Worm (Caenorhabditis elegans): Measurements from ENCODE around the gene apt-9.

The apt-9 gene

ce11 chrX:11079667-11080066, 11.3 kb downstream of the apt-9 start, which contains the start of gene W04G3.13:
Gene W04G3.13 (minus strand): TSS chrX:11079767.
- TF ChIP-seq K02D7.2 (tag; optimal IDR thresholded peaks at IDR 0.05) (no peak), nhr-232 (tag; optimal IDR thresholded peaks at IDR 0.05) (no peak), elt-4 (tag; optimal IDR thresholded peaks at IDR 0.05) (no peak), che-1 (tag; optimal IDR thresholded peaks at IDR 0.05) (no peak), gmeb-2 (tag; optimal IDR thresholded peaks at IDR 0.05) (no peak), ceh-45 (GFP tag; IDR thresholded peaks at IDR 0.05) (no peak)

ce11 chrX:11080170-11080728, 11.9 kb downstream of the apt-9 start, which contains the start of gene sulp-7:
Gene sulp-7 (plus strand): TSS chrX:11080678.
- TF ChIP-seq unc-3 (GFP tag; conservative IDR thresholded peaks at IDR 0.05) (no peak), unc-3 (tag; optimal IDR thresholded peaks at IDR 0.05) (no peak), ama-1 (optimal IDR thresholded peaks at IDR 0.05) (no peak), pag-3 (tag; optimal IDR thresholded peaks at IDR 0.05; ENCODE audit: borderline replicate concordance) (no peak), tbx-2 (tag; optimal IDR thresholded peaks at IDR 0.05) (no peak), ztf-16 (tag; optimal IDR thresholded peaks at IDR 0.05) (no peak), C38D4.7 (GFP tag; optimal IDR thresholded peaks at IDR 0.05) (no peak), lin-11 (tag; optimal IDR thresholded peaks at IDR 0.05) (no peak), ceh-45 (GFP tag; IDR thresholded peaks at IDR 0.05) (no peak), ceh-18 (tag; optimal IDR thresholded peaks at IDR 0.05) (no peak), sdc-2 (tag; optimal IDR thresholded peaks at IDR 0.05) (no peak), Y22D7AL.16 (tag; optimal IDR thresholded peaks at IDR 0.05) (no peak), ceh-30 (tag; optimal IDR thresholded peaks at IDR 0.05) (no peak), ets-4 (tag; optimal IDR thresholded peaks at IDR 0.05) (no peak), ceh-14 (tag; optimal IDR thresholded peaks at IDR 0.05) (no peak), odd-2 (tag; optimal IDR thresholded peaks at IDR 0.05) (no peak), ceh-24 (tag; optimal IDR thresholded peaks at IDR 0.05) (no peak), sox-2 (GFP tag; IDR thresholded peaks at IDR 0.05) (no peak)

ce11 chrX:11085162-11085561, 16.8 kb downstream of the apt-9 start, which contains the start of gene W04G3.7:
Gene W04G3.7 (minus strand): TSS chrX:11085262.
- TF ChIP-seq che-1 (tag; optimal IDR thresholded peaks at IDR 0.05) (no peak), eyg-1 (tag; optimal IDR thresholded peaks at IDR 0.05) (no peak), C38D4.7 (GFP tag; optimal IDR thresholded peaks at IDR 0.05) (no peak), ceh-24 (tag; optimal IDR thresholded peaks at IDR 0.05) (no peak), ceh-19 (GFP tag; optimal IDR thresholded peaks at IDR 0.05) (no peak), nhr-232 (tag; optimal IDR thresholded peaks at IDR 0.05) (no peak), npax-4 (tag; optimal IDR thresholded peaks at IDR 0.05) (no peak), ceh-45 (GFP tag; IDR thresholded peaks at IDR 0.05) (no peak), pha-2 (tag; optimal IDR thresholded peaks at IDR 0.05) (no peak), hlh-30 (tag; optimal IDR thresholded peaks at IDR 0.05; ENCODE audit: insufficient read depth) (no peak), lim-6 (tag; optimal IDR thresholded peaks at IDR 0.05) (no peak), T23F11.4 (GFP tag; optimal IDR thresholded peaks at IDR 0.05) (no peak), ttx-3 (tag; optimal IDR thresholded peaks at IDR 0.05) (no peak), sox-4 (tag; optimal IDR thresholded peaks at IDR 0.05) (no peak), Y22D7AL.16 (tag; optimal IDR thresholded peaks at IDR 0.05) (no peak), ceh-31 (tag; optimal IDR thresholded peaks at IDR 0.05) (no peak)

- TF ChIP-seq hlh-6 (tag; optimal IDR thresholded peaks at IDR 0.05) = no peak
These were observed 20.6 kb downstream of the apt-9 start, which contains the start of gene W04G3.11 for ce11 chrX:11088952-11089351. Gene W04G3.11 (plus strand): TSS chrX:11089195.

ce11 chrX:11093985-11094593, 25.8 kb downstream of the apt-9 start:
- TF ChIP-seq tbx-2 (tag; optimal IDR thresholded peaks at IDR 0.05) (peak; percentile 97), ceh-34 (tag; optimal IDR thresholded peaks at IDR 0.05) (peak; percentile 99), pat-9 (tag; optimal IDR thresholded peaks at IDR 0.05) (peak; percentile 54), K02D7.2 (tag; optimal IDR thresholded peaks at IDR 0.05) (peak; percentile 63), ttx-3 (tag; optimal IDR thresholded peaks at IDR 0.05) (peak; percentile 76), gmeb-2 (tag; optimal IDR thresholded peaks at IDR 0.05) (peak; percentile 48), hlh-8 (tag; optimal IDR thresholded peaks at IDR 0.05) (peak; percentile 48), npax-4 (tag; optimal IDR thresholded peaks at IDR 0.05) (peak; percentile 15), unc-55 (GFP tag; optimal IDR thresholded peaks at IDR 0.05) (peak; percentile 96), ceh-30 (tag; optimal IDR thresholded peaks at IDR 0.05) (peak; percentile 98), nhr-11 (tag; optimal IDR thresholded peaks at IDR 0.05) (peak; percentile 95), che-1 (tag; optimal IDR thresholded peaks at IDR 0.05) (peak; percentile 52), odd-2 (tag; optimal IDR thresholded peaks at IDR 0.05) (no peak), zip-5 (tag; optimal IDR thresholded peaks at IDR 0.05) (peak; percentile 36), ets-4 (tag; optimal IDR thresholded peaks at IDR 0.05) (peak; percentile 74), ceh-31 (tag; optimal IDR thresholded peaks at IDR 0.05) (peak; percentile 99), pax-1 (tag; optimal IDR thresholded peaks at IDR 0.05) (peak; percentile 96), pha-2 (tag; optimal IDR thresholded peaks at IDR 0.05) (no peak), unc-3 (GFP tag; conservative IDR thresholded peaks at IDR 0.05) (peak; percentile 80), unc-3 (tag; optimal IDR thresholded peaks at IDR 0.05) (peak; percentile 89), ceh-2 (tag; optimal IDR thresholded peaks at IDR 0.05) (peak; percentile 81)

All from whole organism, late embryonic.